Worm (Caenorhabditis elegans): ENCODE results near the gene cyp-29A2.

ce11 chrV:11239187-11239725 lies 21.9 kb downstream of the cyp-29A2 start, which contains the start of the genes dvc-1 and ima-1:
- TF ChIP-seq pax-1 (tag; optimal IDR thresholded peaks at IDR 0.05) (peak; percentile 25), dmd-4 (tag; optimal IDR thresholded peaks at IDR 0.05; ENCODE audit: borderline replicate concordance) (no peak), pqm-1 (tag; optimal IDR thresholded peaks at IDR 0.05) (no peak), lin-11 (tag; optimal IDR thresholded peaks at IDR 0.05) (peak; percentile 17), ama-1 (optimal IDR thresholded peaks at IDR 0.05) (no peak), ztf-16 (tag; optimal IDR thresholded peaks at IDR 0.05) (peak; percentile 82), K09A11.1 (tag; optimal IDR thresholded peaks at IDR 0.05; ENCODE audit: insufficient read depth) (peak; percentile 72)
